Worm (Caenorhabditis elegans) whole organism, early embryonic: ENCODE measurements around the gene T24E12.12.

Experiments
- B0310.2 ChIP-seq: sonication (generic microtip); optimal IDR thresholded peaks from 2 replicates; lab custom pipeline; 2016; ENCODE audit warnings: mild to moderate bottlenecking, missing genetic modification characterization, missing compliant biosample characterization
- F13C5.2 ChIP-seq: sonication (generic microtip); optimal IDR thresholded peaks from 2 replicates; lab custom pipeline; 2017; ENCODE audit warnings: mild to moderate bottlenecking, missing genetic modification characterization, inconsistent platforms, missing compliant biosample characterization
- aly-1 ChIP-seq: sonication (generic microtip); optimal IDR thresholded peaks from 2 replicates; lab custom pipeline; 2016; ENCODE audit warnings: missing genetic modification characterization, missing compliant biosample characterization
- ama-1 ChIP-seq: fragments of 150-350 bp; optimal IDR thresholded peaks from 2 replicates; lab custom pipeline; 2014
- ceh-13 ChIP-seq: fragments of 200-800 bp; sonication (Bioruptor generic); optimal IDR thresholded peaks from 2 replicates; lab custom pipeline; 2018; ENCODE audit warnings: mild to moderate bottlenecking, missing genetic modification characterization, missing compliant biosample characterization
- ceh-36 ChIP-seq: sonication (generic microtip); optimal IDR thresholded peaks from 2 replicates; lab custom pipeline; 2016; ENCODE audit warnings: missing genetic modification characterization, inconsistent platforms, missing compliant biosample characterization
- ets-7 ChIP-seq: sonication (generic microtip); optimal IDR thresholded peaks from 2 replicates; lab custom pipeline; 2016; ENCODE audit warnings: missing genotype, missing genetic modification characterization, missing compliant biosample characterization
- flt-1 ChIP-seq: fragments of 200-800 bp; sonication (Bioruptor generic); IDR thresholded peaks from 2 replicates; pipeline ENCODE4 v1.3.6; 2022; ENCODE audit warnings: missing genetic modification characterization, missing compliant biosample characterization
- hmbx-1 ChIP-seq: sonication (generic microtip); optimal IDR thresholded peaks from 2 replicates; lab custom pipeline; 2016; ENCODE audit warnings: mild to moderate bottlenecking, missing genetic modification characterization, missing compliant biosample characterization
- hmg-4 ChIP-seq: fragments of 200-800 bp; sonication (Bioruptor generic); optimal IDR thresholded peaks from 2 replicates; lab custom pipeline; 2018; ENCODE audit warnings: mild to moderate bottlenecking, missing genetic modification characterization, missing compliant biosample characterization
- hnd-1 ChIP-seq: sonication (generic microtip); optimal IDR thresholded peaks from 2 replicates; lab custom pipeline; 2016; ENCODE audit warnings: missing genetic modification characterization, missing compliant biosample characterization
- pes-1 ChIP-seq: fragments of 200-800 bp; sonication (Bioruptor generic); IDR thresholded peaks from 2 replicates; pipeline ENCODE4 v1.3.6; 2022; ENCODE audit warnings: missing genetic modification reagents, missing genetic modification characterization, missing compliant biosample characterization
- scrt-1 ChIP-seq: fragments of 200-800 bp; sonication (Bioruptor generic); IDR thresholded peaks from 2 replicates; pipeline ENCODE4 v1.3.6; 2022; ENCODE audit warnings: missing genetic modification characterization, missing compliant biosample characterization
- sea-1 ChIP-seq: fragments of 200-800 bp; sonication (Bioruptor generic); conservative IDR thresholded peaks from 2 replicates; pipeline ENCODE4 v1.3.6; 2022; ENCODE audit warnings: missing genetic modification characterization, missing compliant biosample characterization
- tbx-37 ChIP-seq: fragments of 200-800 bp; sonication (Bioruptor generic); conservative IDR thresholded peaks from 2 replicates; pipeline ENCODE4 v1.3.6; 2022; ENCODE audit warnings: missing genetic modification reagents, missing genetic modification characterization, missing compliant biosample characterization
- tra-4 ChIP-seq: sonication (generic microtip); optimal IDR thresholded peaks from 2 replicates; lab custom pipeline; 2017; ENCODE audit warnings: missing genetic modification characterization, missing compliant biosample characterization

The T24E12.12 gene

DNA sequence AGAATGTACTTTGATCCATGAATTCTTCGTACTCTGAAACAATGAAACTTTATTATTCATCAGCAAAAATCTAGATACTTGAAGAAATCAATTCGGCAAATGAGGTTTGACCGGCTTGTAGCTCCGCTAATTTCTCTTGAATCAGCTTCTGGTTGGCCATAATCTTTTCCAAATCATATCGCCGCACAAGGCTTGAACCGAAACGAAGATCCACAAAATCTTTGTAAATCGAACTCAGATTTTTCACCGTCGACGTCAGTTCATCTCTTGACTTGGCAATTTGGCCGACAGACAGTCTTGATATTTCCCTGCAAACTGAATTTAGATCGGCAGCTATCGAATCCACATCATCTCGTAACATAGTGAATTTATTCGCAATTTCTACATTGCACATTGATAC lies 46.4 kb downstream of the T24E12.12 start:
- no peak for TF ChIP-seq ets-7
- no peak for TF ChIP-seq flt-1
- TF ChIP-seq ceh-13 (GFP tag; lab: Kevin White, UChicago): no peak
- no peak for TF ChIP-seq aly-1 (tag; lab: Kevin White, UChicago)
- no peak for TF ChIP-seq hnd-1 (tag; lab: Kevin White, UChicago)
- no peak for TF ChIP-seq hmbx-1
- TF ChIP-seq F13C5.2 (tag; lab: Kevin White, UChicago): no peak
- no peak for TF ChIP-seq scrt-1 (GFP tag; lab: Robert Waterston, UW)

DNA sequence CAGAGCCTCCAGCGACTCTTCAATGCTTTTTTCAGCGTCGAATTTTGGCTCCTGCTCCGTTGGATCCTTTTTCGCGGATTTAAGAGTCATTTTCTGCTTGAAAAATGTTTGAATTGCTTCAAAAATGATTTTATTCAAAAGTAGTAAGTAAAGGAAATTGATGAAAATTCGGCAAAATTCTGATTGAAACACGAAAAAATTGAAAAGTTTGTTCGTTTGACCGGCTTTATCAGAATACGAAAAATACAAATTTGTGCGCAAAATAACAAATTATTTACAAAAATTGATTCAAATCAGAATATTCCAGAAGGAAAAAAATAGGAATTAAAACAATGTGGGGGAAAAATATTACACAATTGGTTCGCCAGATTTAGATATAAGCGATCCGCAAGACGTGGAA lies 47.9 kb downstream of the T24E12.12 start, which contains the start of gene F54D10.4:
Gene F54D10.4 (minus strand): TSS at position 101 of the 400 bp plus-strand sequence.
- TF ChIP-seq aly-1 (tag; lab: Kevin White, UChicago): no peak
- no peak for TF ChIP-seq B0310.2 (tag; lab: Kevin White, UChicago)
- TF ChIP-seq pes-1: no peak
- no peak for TF ChIP-seq flt-1
- no peak for TF ChIP-seq hmg-4 (GFP tag; lab: Kevin White, UChicago)
- TF ChIP-seq ama-1: no peak
- no peak for TF ChIP-seq ceh-13 (GFP tag; lab: Kevin White, UChicago)
- no peak for TF ChIP-seq tra-4 (tag; lab: Kevin White, UChicago)
- TF ChIP-seq hmbx-1: no peak
- TF ChIP-seq ets-7: no peak
- TF ChIP-seq F13C5.2 (tag; lab: Kevin White, UChicago): no peak
- no peak for TF ChIP-seq scrt-1 (GFP tag; lab: Robert Waterston, UW)
- TF ChIP-seq sea-1 (GFP tag; lab: Robert Waterston, UW): no peak
- TF ChIP-seq tbx-37 (GFP tag; lab: Robert Waterston, UW): no peak
- TF ChIP-seq hnd-1 (tag; lab: Kevin White, UChicago): no peak
- TF ChIP-seq ceh-36 (tag; lab: Kevin White, UChicago): no peak

DNA sequence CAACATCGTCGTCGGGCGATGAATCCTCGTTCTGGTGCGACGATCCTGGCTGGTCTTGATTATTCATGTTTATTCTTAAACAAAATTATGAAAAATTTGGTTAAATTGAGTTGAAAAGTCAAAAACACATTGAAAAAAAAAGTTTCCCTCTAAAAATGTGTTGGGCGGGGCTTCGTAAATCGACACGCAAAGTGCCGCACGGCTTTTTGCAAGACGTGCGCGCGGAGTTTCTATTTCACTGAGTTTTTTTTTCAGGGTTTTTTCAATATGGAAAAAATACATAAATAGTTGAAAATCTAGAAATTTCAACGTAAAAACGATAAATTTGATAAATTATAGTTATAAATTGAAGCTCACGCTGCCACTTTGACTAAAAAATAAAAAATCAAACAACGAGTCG lies 49.0 kb downstream of the T24E12.12 start, which contains the start of gene F54D10.5:
Gene F54D10.5 (minus strand): TSS at position 74 of the 400 bp plus-strand sequence.
- TF ChIP-seq pes-1 (peak; percentile 29; the same call in 1 of the 2 replicates), hmbx-1 (no peak), flt-1 (peak; percentile 14; the same call in 1 of the 2 replicates), F13C5.2 (tag; lab: Kevin White, UChicago) (peak; percentile 45)

DNA sequence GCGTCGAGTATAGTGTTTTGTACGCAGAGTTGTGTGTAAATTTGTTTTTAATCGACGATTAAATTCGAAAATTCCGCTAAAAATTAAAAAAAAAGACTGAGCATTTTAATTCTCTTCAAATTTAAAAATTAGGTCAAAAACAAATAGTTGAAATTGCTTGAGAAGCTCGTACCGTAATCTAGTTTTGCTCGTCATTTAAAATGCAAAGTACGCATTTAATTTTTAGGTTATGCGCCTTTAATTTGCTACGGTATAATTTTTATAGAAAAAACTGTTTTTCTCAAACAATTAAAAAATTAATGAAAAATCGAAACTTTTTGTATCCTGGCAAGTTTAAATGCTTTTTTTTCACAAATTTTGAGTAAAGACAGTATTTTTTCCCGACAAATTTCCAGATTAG lies 49.6 kb downstream of the T24E12.12 start:
- TF ChIP-seq F13C5.2 (tag; lab: Kevin White, UChicago) (no peak), ceh-13 (GFP tag; lab: Kevin White, UChicago) (no peak), tra-4 (tag; lab: Kevin White, UChicago) (no peak), pes-1 (no peak), ets-7 (no peak)
